Fruit fly (Drosophila melanogaster) whole organism, embryonic: ENCODE measurements around the gene eco.
A peak's percentile ranks its signal among the peaks of the same experiment; 100 is the strongest.

Experiments
- Abd-B ChIP-seq: fragments of 200-800 bp; sonication (Bioruptor generic); optimal IDR thresholded peaks from 2 replicates; lab custom pipeline; 2018; ENCODE audit warnings: missing biosample characterization, mild to moderate bottlenecking, missing genetic modification characterization, moderate library complexity
- BtbVII ChIP-seq: fragments of 200-800 bp; sonication (Bioruptor generic); optimal IDR thresholded peaks from 3 replicates; lab custom pipeline; 2017; ENCODE audit warnings: missing biosample characterization, mild to moderate bottlenecking, missing genetic modification characterization
- CG10431 ChIP-seq: fragments of 200-800 bp; sonication (Bioruptor generic); optimal IDR thresholded peaks from 3 replicates; lab custom pipeline; 2018; ENCODE audit warnings: missing biosample characterization, mild to moderate bottlenecking, missing genetic modification characterization
- CG11247 ChIP-seq: fragments of 200-800 bp; sonication (Bioruptor generic); IDR thresholded peaks from 2 replicates; pipeline ENCODE4 v1.3.6; 2022; ENCODE audit warnings: missing biosample characterization, missing genetic modification characterization
- CG13287 ChIP-seq: fragments of 200-800 bp; sonication (Bioruptor generic); IDR thresholded peaks from 2 replicates; pipeline ENCODE4 v1.3.6; 2022; ENCODE audit warnings: missing biosample characterization, missing genetic modification characterization; ENCODE audit not compliant: partially characterized antibody
- CG15073 ChIP-seq: fragments of 200-800 bp; sonication (Bioruptor generic); optimal IDR thresholded peaks from 2 replicates; lab custom pipeline; 2016; ENCODE audit warnings: missing biosample characterization, missing genetic modification characterization
- CG1603 ChIP-seq: fragments of 200-800 bp; sonication (Bioruptor generic); optimal IDR thresholded peaks from 2 replicates; lab custom pipeline; 2019; ENCODE audit warnings: missing biosample characterization, mild to moderate bottlenecking, missing genetic modification characterization, moderate library complexity
- CG17328 ChIP-seq: fragments of 200-800 bp; sonication (Bioruptor generic); IDR thresholded peaks from 2 replicates; pipeline ENCODE4 v1.3.6; 2022; ENCODE audit warnings: missing biosample characterization, missing genetic modification characterization
- CG2712 ChIP-seq: fragments of 200-800 bp; optimal IDR thresholded peaks from 3 replicates; lab custom pipeline; 2019; ENCODE audit warnings: missing biosample characterization, mild to moderate bottlenecking, missing genetic modification characterization, moderate library complexity
- CG4707 ChIP-seq: fragments of 200-800 bp; sonication (Bioruptor generic); optimal IDR thresholded peaks from 2 replicates; lab custom pipeline; 2018; ENCODE audit warnings: missing biosample characterization, mild to moderate bottlenecking, missing genetic modification characterization, moderate library complexity
- CG7745 ChIP-seq: fragments of 200-800 bp; sonication (Bioruptor generic); optimal IDR thresholded peaks from 2 replicates; lab custom pipeline; 2018; ENCODE audit warnings: missing biosample characterization, mild to moderate bottlenecking, missing genetic modification characterization, moderate library complexity
- CG8478 ChIP-seq: fragments of >200 bp; optimal IDR thresholded peaks from 2 replicates; lab custom pipeline; 2018
- CG9215 ChIP-seq: fragments of 200-800 bp; sonication (Bioruptor generic); IDR thresholded peaks from 2 replicates; pipeline ENCODE4 v1.3.6; 2022; ENCODE audit warnings: missing biosample characterization, missing genetic modification characterization
- D19B ChIP-seq: fragments of 200-800 bp; sonication (Bioruptor generic); optimal IDR thresholded peaks from 2 replicates; lab custom pipeline; 2017; ENCODE audit warnings: missing biosample characterization, mild to moderate bottlenecking, missing genetic modification characterization
- E2f1 ChIP-seq: fragments of 200-800 bp; sonication (Bioruptor generic); IDR thresholded peaks from 2 replicates; pipeline ENCODE4 v1.3.6; 2022; ENCODE audit warnings: missing biosample characterization, missing genetic modification characterization
- HHEX ChIP-seq: fragments of 200-800 bp; sonication (Bioruptor generic); optimal IDR thresholded peaks from 3 replicates; lab custom pipeline; 2017; ENCODE audit warnings: missing biosample characterization, mild to moderate bottlenecking, missing genetic modification characterization, missing genetic modification reagents
- Hr51 ChIP-seq, 2 experiments: fragments of 200-800 bp; sonication (Bioruptor generic); optimal IDR thresholded peaks; 2 replicates in 1 of 2; 3 replicates in 1 of 2; lab custom pipeline; 2016 to 2018; ENCODE audit warnings: missing biosample characterization in 2 of 2, missing genetic modification characterization in 2 of 2, mild to moderate bottlenecking in 1 of 2, moderate library complexity in 1 of 2
- Myb ChIP-seq: fragments of 200-800 bp; sonication (Bioruptor generic); optimal IDR thresholded peaks from 2 replicates; lab custom pipeline; 2016; ENCODE audit warnings: missing biosample characterization, missing genetic modification characterization
- NC2α ChIP-seq: fragments of 200-800 bp; sonication (Bioruptor generic); optimal IDR thresholded peaks from 2 replicates; lab custom pipeline; 2016; ENCODE audit warnings: missing biosample characterization, missing genetic modification characterization
- Neu2 ChIP-seq: fragments of 200-800 bp; sonication (Bioruptor generic); optimal IDR thresholded peaks from 3 replicates; lab custom pipeline; 2016; ENCODE audit warnings: missing biosample characterization, missing genetic modification characterization, borderline replicate concordance
- Scr ChIP-seq: fragments of 200-800 bp; sonication (Bioruptor generic); IDR thresholded peaks from 2 replicates; pipeline ENCODE4 v1.3.6; 2022; ENCODE audit warnings: missing biosample characterization, missing genetic modification characterization; ENCODE audit not compliant: partially characterized antibody
- Side ChIP-seq: fragments of 200-800 bp; sonication (Bioruptor generic); optimal IDR thresholded peaks from 2 replicates; lab custom pipeline; 2016; ENCODE audit warnings: missing biosample characterization, missing genetic modification characterization
- Trl ChIP-seq, 3 experiments: fragments of >200 bp in 2 of 3; fragments of 200-800 bp in 1 of 3; sonication (Bioruptor generic) in 1 of 3; optimal IDR thresholded peaks; 2 replicates in 1 of 3; 3 replicates in 2 of 3; lab custom pipeline; 2016 to 2017; ENCODE audit warnings: missing biosample characterization in 1 of 3, missing genetic modification characterization in 1 of 3
- Usf ChIP-seq: fragments of 200-800 bp; sonication (Bioruptor generic); optimal IDR thresholded peaks from 2 replicates; lab custom pipeline; 2017; ENCODE audit warnings: missing genotype, missing biosample characterization, missing genetic modification characterization
- al ChIP-seq: fragments of 200-800 bp; sonication (Bioruptor generic); IDR thresholded peaks from 2 replicates; pipeline ENCODE4 v1.3.6; 2022; ENCODE audit warnings: missing biosample characterization, missing genetic modification characterization
- amos ChIP-seq: fragments of 200-800 bp; sonication (Bioruptor generic); IDR thresholded peaks from 2 replicates; pipeline ENCODE4 v1.3.6; 2022; ENCODE audit warnings: missing biosample characterization, missing genetic modification characterization; ENCODE audit not compliant: partially characterized antibody
- bab2 ChIP-seq: fragments of 200-800 bp; sonication (Bioruptor generic); optimal IDR thresholded peaks from 2 replicates; lab custom pipeline; 2016; ENCODE audit warnings: missing biosample characterization, missing genetic modification characterization
- br ChIP-seq: fragments of >200 bp; optimal IDR thresholded peaks from 2 replicates; lab custom pipeline; 2017
- chinmo ChIP-seq: fragments of 200-800 bp; sonication (Bioruptor generic); IDR thresholded peaks from 4 replicates; pipeline ENCODE4 v1.3.6; 2022; ENCODE audit warnings: missing biosample characterization, missing genetic modification characterization; ENCODE audit not compliant: partially characterized antibody
- croc ChIP-seq: fragments of 200-800 bp; sonication (Bioruptor generic); conservative IDR thresholded peaks from 3 replicates; pipeline ENCODE4 v1.3.6; 2022; ENCODE audit warnings: missing biosample characterization, missing genetic modification characterization
- disco-r ChIP-seq: fragments of 200-800 bp; sonication (Bioruptor generic); optimal IDR thresholded peaks from 2 replicates; lab custom pipeline; 2016; ENCODE audit warnings: missing biosample characterization, missing genetic modification characterization
- fd102C ChIP-seq: fragments of 200-800 bp; sonication (Bioruptor generic); optimal IDR thresholded peaks from 2 replicates; lab custom pipeline; 2018; ENCODE audit warnings: missing biosample characterization, mild to moderate bottlenecking, missing genetic modification characterization, moderate library complexity
- gce ChIP-seq: fragments of 200-800 bp; sonication (Bioruptor generic); IDR thresholded peaks from 3 replicates; pipeline ENCODE4 v1.3.6; 2022; ENCODE audit warnings: missing biosample characterization, missing genetic modification characterization
- grn ChIP-seq: fragments of 200-800 bp; sonication (Bioruptor generic); optimal IDR thresholded peaks from 3 replicates; lab custom pipeline; 2017; ENCODE audit warnings: missing biosample characterization, missing genetic modification characterization
- gro ChIP-seq: fragments of 200-800 bp; sonication (Bioruptor generic); optimal IDR thresholded peaks from 2 replicates; lab custom pipeline; 2016; ENCODE audit warnings: missing biosample characterization, missing genetic modification characterization
- gsb ChIP-seq: fragments of 200-800 bp; sonication (Bioruptor generic); IDR thresholded peaks from 2 replicates; pipeline ENCODE4 v1.3.6; 2022; ENCODE audit warnings: missing biosample characterization, missing genetic modification characterization
- gsb-n ChIP-seq: fragments of 200-800 bp; sonication (Bioruptor generic); optimal IDR thresholded peaks from 3 replicates; lab custom pipeline; 2018; ENCODE audit warnings: missing biosample characterization, mild to moderate bottlenecking, missing genetic modification characterization
- h ChIP-seq: fragments of >200 bp; optimal IDR thresholded peaks from 2 replicates; lab custom pipeline; 2017
- inv ChIP-seq: fragments of 200-800 bp; sonication (Bioruptor generic); IDR thresholded peaks from 2 replicates; pipeline ENCODE4 v1.3.6; 2022; ENCODE audit warnings: missing biosample characterization, missing genetic modification characterization; ENCODE audit not compliant: partially characterized antibody
- knrl ChIP-seq: fragments of 200-800 bp; sonication (Bioruptor generic); IDR thresholded peaks from 3 replicates; pipeline ENCODE4 v1.3.6; 2022; ENCODE audit warnings: missing biosample characterization, missing genetic modification characterization; ENCODE audit not compliant: partially characterized antibody
- lilli ChIP-seq: fragments of 200-800 bp; sonication (Bioruptor generic); optimal IDR thresholded peaks from 3 replicates; lab custom pipeline; 2016; ENCODE audit warnings: missing biosample characterization, missing genetic modification characterization
- maf-S ChIP-seq: fragments of 200-800 bp; sonication (Bioruptor generic); optimal IDR thresholded peaks from 2 replicates; lab custom pipeline; 2016; ENCODE audit warnings: missing biosample characterization, missing genetic modification characterization
- pnt ChIP-seq: fragments of 200-800 bp; sonication (Bioruptor generic); optimal IDR thresholded peaks from 3 replicates; lab custom pipeline; 2016; ENCODE audit warnings: missing biosample characterization, missing genetic modification characterization
- pum ChIP-seq: fragments of 200-800 bp; sonication (Bioruptor generic); optimal IDR thresholded peaks from 2 replicates; lab custom pipeline; 2016; ENCODE audit warnings: missing biosample characterization, missing genetic modification characterization
- seq ChIP-seq: fragments of 200-800 bp; sonication (Bioruptor generic); IDR thresholded peaks from 2 replicates; pipeline ENCODE4 v1.3.6; 2022; ENCODE audit warnings: missing biosample characterization, missing genetic modification characterization
- sr ChIP-seq: fragments of 200-800 bp; sonication (Bioruptor generic); IDR thresholded peaks from 3 replicates; pipeline ENCODE4 v1.3.6; 2022; ENCODE audit warnings: missing biosample characterization, missing genetic modification characterization
- toy ChIP-seq: fragments of 200-800 bp; sonication (Bioruptor generic); IDR thresholded peaks from 2 replicates; pipeline ENCODE4 v1.3.6; 2022; ENCODE audit warnings: missing biosample characterization, missing genetic modification characterization
- twi ChIP-seq: fragments of 200-800 bp; optimal IDR thresholded peaks from 2 replicates; lab custom pipeline; 2019; ENCODE audit warnings: missing biosample characterization, mild to moderate bottlenecking, missing genetic modification characterization, moderate library complexity
- zen2 ChIP-seq: fragments of 200-800 bp; sonication (Bioruptor generic); IDR thresholded peaks from 3 replicates; pipeline ENCODE4 v1.3.6; 2022; ENCODE audit warnings: missing biosample characterization, missing genetic modification characterization; ENCODE audit not compliant: partially characterized antibody

Gene eco

DNA sequence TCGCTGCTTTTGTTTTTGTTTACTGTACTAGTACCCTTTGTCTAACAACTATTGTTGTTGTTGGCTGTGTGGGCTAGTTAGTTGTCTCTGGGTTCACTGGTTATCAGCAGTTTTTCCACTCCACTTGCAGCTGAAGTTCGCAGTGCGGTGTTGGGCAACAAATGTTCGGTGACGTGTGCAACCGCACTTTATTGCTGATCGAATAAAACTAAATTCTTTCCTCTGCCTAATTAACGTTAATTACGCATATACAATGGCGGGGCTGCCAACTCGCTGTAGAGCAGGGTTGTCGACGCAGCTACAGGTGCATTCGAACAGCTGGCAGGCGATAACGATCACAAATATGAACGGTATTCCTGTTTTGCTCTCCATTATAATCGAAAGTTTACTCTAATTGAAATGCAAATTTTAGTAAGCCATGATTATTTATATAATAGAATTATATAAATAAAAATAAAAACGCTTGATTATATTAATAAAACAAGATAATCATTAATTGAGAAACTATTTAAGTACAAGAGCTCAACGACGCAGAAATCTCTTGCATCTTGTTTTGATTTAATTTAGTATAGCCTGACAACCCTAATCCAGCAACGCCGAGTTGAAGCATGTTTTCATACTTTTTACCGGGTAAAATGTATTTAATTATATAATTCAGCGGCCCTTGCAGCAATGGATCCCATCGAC is 10.4 kb downstream of the eco start, which contains the start of the genes mrva, CG42307 and mus312 (continued):
- TF ChIP-seq Myb (GFP tag; lab: Kevin White, UChicago) (peak; percentile 1), seq (GFP tag; lab: Robert Waterston, UW) (peak; percentile 61; the same call in 1 of the 2 replicates), HHEX (peak; percentile 88), croc (GFP tag; lab: Robert Waterston, UW) (peak; percentile 63), gsb (GFP tag; lab: Robert Waterston, UW) (0 out of 2 replicates have a peak, but pooled peaks have one; percentile 12), al (GFP tag; lab: Robert Waterston, UW) (peak; percentile 79), pnt (GFP tag; lab: Kevin White, UChicago) (peak; percentile 18), fd102C (GFP tag; lab: Kevin White, UChicago) (no peak), BtbVII (GFP tag; lab: Kevin White, UChicago) (peak; percentile 86), CG4707 (GFP tag; lab: Kevin White, UChicago) (no peak), CG15073 (peak; percentile 41), NC2α (GFP tag; lab: Kevin White, UChicago) (no peak), CG7745 (peak; percentile 100), knrl (GFP tag; lab: Robert Waterston, UW) (0 out of 3 replicates have a peak, but pooled peaks have one; percentile 21), gce (GFP tag; lab: Robert Waterston, UW) (0 out of 3 replicates have a peak, but pooled peaks have one; percentile 14), zen2 (no peak), CG11247 (GFP tag; lab: Robert Waterston, UW) (peak; percentile 75), pum (GFP tag; lab: Kevin White, UChicago) (peak; percentile 45), h (lab: Kevin White, UChicago) (no peak), E2f1 (GFP tag; lab: Robert Waterston, UW) (peak; percentile 84), Scr (GFP tag; lab: Robert Waterston, UW) (0 out of 2 replicates have a peak, but pooled peaks have one; percentile 28), inv (GFP tag; lab: Robert Waterston, UW) (no peak), Usf (GFP tag; lab: Kevin White, UChicago) (peak; percentile 73), CG10431 (GFP tag; lab: Kevin White, UChicago) (peak; percentile 75), twi (peak; percentile 91), Abd-B (GFP tag; lab: Kevin White, UChicago) (peak; percentile 90), grn (GFP tag; lab: Kevin White, UChicago) (peak; percentile 91), lilli (GFP tag; lab: Kevin White, UChicago) (peak; percentile 78), CG13287 (GFP tag; lab: Robert Waterston, UW) (peak; percentile 52), CG17328 (GFP tag; lab: Robert Waterston, UW) (peak; percentile 79), CG1603 (no peak), bab2 (peak; percentile 41), D19B (no peak), gro (no peak), CG9215 (peak; percentile 74), maf-S (GFP tag; lab: Kevin White, UChicago) (peak; percentile 5), toy (GFP tag; lab: Robert Waterston, UW) (peak; percentile 59; the same call in 1 of the 2 replicates), Hr51 (GFP tag; optimal IDR thresholded peaks at IDR 0.05; lab: Kevin White, UChicago) (peak in 1 of 2 experiments; percentile 54), Side (peak; percentile 30), Neu2 (GFP tag; lab: Kevin White, UChicago) (no peak), Trl (optimal IDR thresholded peaks at IDR 0.05; lab: Kevin White, UChicago) (no peak), Trl (GFP tag; optimal IDR thresholded peaks at IDR 0.05; lab: Kevin White, UChicago) (peak; percentile 42), amos (peak; percentile 50; the same call in 1 of the 2 replicates), CG2712 (tag; lab: Kevin White, UChicago) (peak; percentile 95), gsb-n (tag; lab: Kevin White, UChicago) (peak; percentile 92), chinmo (GFP tag; lab: Robert Waterston, UW) (peak; percentile 88), sr (GFP tag; lab: Robert Waterston, UW) (no peak), disco-r (GFP tag; lab: Kevin White, UChicago) (no peak), CG8478 (lab: Kevin White, UChicago) (no peak), br (lab: Kevin White, UChicago) (no peak)
